Worm (Caenorhabditis elegans) whole organism, mixed stage, embryonic: ENCODE results near the gene slo-2.

Experiments used
- bed-3 ChIP-seq: fragments of 200-800 bp; sonication (Bioruptor generic); optimal IDR thresholded peaks from 3 replicates; lab custom pipeline; 2018; ENCODE audit warnings: mild to moderate bottlenecking, missing genetic modification characterization, moderate library complexity, missing compliant biosample characterization
- drap-1 ChIP-seq: fragments of 200-800 bp; sonication (Bioruptor generic); optimal IDR thresholded peaks from 3 replicates; lab custom pipeline; 2018; ENCODE audit warnings: mild to moderate bottlenecking, missing genetic modification characterization, missing compliant biosample characterization
- lin-13 ChIP-seq: fragments of 150-350 bp; optimal IDR thresholded peaks from 2 replicates; lab custom pipeline; 2014; ENCODE audit warnings: missing biosample characterization, missing genetic modification characterization
- mab-5 ChIP-seq: fragments of 150-350 bp; optimal IDR thresholded peaks from 2 replicates; lab custom pipeline; 2014; ENCODE audit warnings: missing biosample characterization, missing genetic modification characterization
- nhr-28 ChIP-seq: fragments of 150-350 bp; optimal IDR thresholded peaks from 2 replicates; lab custom pipeline; 2014; ENCODE audit warnings: missing biosample characterization, missing genetic modification characterization
- snpc-4 ChIP-seq: fragments of 150-350 bp; optimal IDR thresholded peaks from 2 replicates; lab custom pipeline; 2014; ENCODE audit warnings: missing biosample characterization, missing genetic modification characterization
- sptf-1 ChIP-seq: sonication (generic microtip); optimal IDR thresholded peaks from 2 replicates; lab custom pipeline; 2017; ENCODE audit warnings: mild to moderate bottlenecking, missing genetic modification characterization, moderate library complexity, missing compliant biosample characterization
- tbx-8 ChIP-seq: fragments of 200-800 bp; sonication (Bioruptor generic); optimal IDR thresholded peaks from 2 replicates; lab custom pipeline; 2018; ENCODE audit warnings: mild to moderate bottlenecking, missing genetic modification characterization, moderate library complexity, missing compliant biosample characterization
- unc-62 ChIP-seq: fragments of 150-350 bp; optimal IDR thresholded peaks from 2 replicates; lab custom pipeline; 2014; ENCODE audit warnings: missing biosample characterization, missing genetic modification reagents, missing genetic modification characterization
- ztf-11 ChIP-seq: fragments of 150-350 bp; optimal IDR thresholded peaks from 2 replicates; lab custom pipeline; 2014; ENCODE audit warnings: missing biosample characterization, missing genetic modification characterization

ce11 chrX:11344899-11345298 lies 60.8 kb downstream of the slo-2 start:
- TF ChIP-seq bed-3 (no peak), mab-5 (no peak), sptf-1 (no peak), nhr-28 (tag; lab: Kevin White, UChicago) (no peak), tbx-8 (GFP tag; lab: Kevin White, UChicago) (no peak), lin-13 (tag; lab: Kevin White, UChicago) (no peak), drap-1 (GFP tag; lab: Kevin White, UChicago) (no peak), unc-62 (GFP tag; lab: Kevin White, UChicago) (peak; percentile 21), snpc-4 (tag; lab: Kevin White, UChicago) (no peak), ztf-11 (tag; lab: Kevin White, UChicago) (no peak)
